Fruit fly (Drosophila melanogaster): ENCODE measurements around the gene Act5C.

Act5C gene

dm6 chrX:5884887-5885286 is 15.8 kb upstream of the Act5C start:
- TF ChIP-seq psq (optimal IDR thresholded peaks at IDR 0.05): no peak
- no peak for TF ChIP-seq ttk (optimal IDR thresholded peaks at IDR 0.05)
- TF ChIP-seq insv (optimal IDR thresholded peaks at IDR 0.05): no peak
- TF ChIP-seq Sin3A (optimal IDR thresholded peaks at IDR 0.05): no peak
- TF ChIP-seq h (optimal IDR thresholded peaks at IDR 0.05): no peak
- no peak for TF ChIP-seq Myc (optimal IDR thresholded peaks at IDR 0.05)

- TF ChIP-seq psq (optimal IDR thresholded peaks at IDR 0.05) (no peak), ttk (optimal IDR thresholded peaks at IDR 0.05) (no peak)
These were observed 15.1 kb upstream of the Act5C start for dm6 chrX:5885521-5885920.

- TF ChIP-seq Myc (optimal IDR thresholded peaks at IDR 0.05) (no peak), ttk (optimal IDR thresholded peaks at IDR 0.05) (no peak), h (optimal IDR thresholded peaks at IDR 0.05) (no peak), insv (optimal IDR thresholded peaks at IDR 0.05) (no peak), psq (optimal IDR thresholded peaks at IDR 0.05) (no peak), Sin3A (optimal IDR thresholded peaks at IDR 0.05) (no peak)
These were observed 14.7 kb upstream of the Act5C start for dm6 chrX:5885973-5886372.

- TF ChIP-seq Myc (optimal IDR thresholded peaks at IDR 0.05) (no peak), insv (optimal IDR thresholded peaks at IDR 0.05) (no peak), psq (optimal IDR thresholded peaks at IDR 0.05) (no peak), Sin3A (optimal IDR thresholded peaks at IDR 0.05) (no peak), ttk (optimal IDR thresholded peaks at IDR 0.05) (no peak), h (optimal IDR thresholded peaks at IDR 0.05) (no peak)
These were observed 13.7 kb upstream of the Act5C start for dm6 chrX:5886764-5887555.

dm6 chrX:5888260-5888659 is 12.4 kb upstream of the Act5C start:
- TF ChIP-seq psq (optimal IDR thresholded peaks at IDR 0.05): no peak
- TF ChIP-seq insv (optimal IDR thresholded peaks at IDR 0.05): no peak
- no peak for TF ChIP-seq h (optimal IDR thresholded peaks at IDR 0.05)

- TF ChIP-seq h (optimal IDR thresholded peaks at IDR 0.05) (no peak), insv (optimal IDR thresholded peaks at IDR 0.05) (no peak), Myc (optimal IDR thresholded peaks at IDR 0.05) (no peak), Sin3A (optimal IDR thresholded peaks at IDR 0.05) (no peak), ttk (optimal IDR thresholded peaks at IDR 0.05) (no peak), psq (optimal IDR thresholded peaks at IDR 0.05) (no peak)
These were observed 11.7 kb upstream of the Act5C start for dm6 chrX:5888933-5889332.

dm6 chrX:5891666-5892444 is 8.8 kb upstream of the Act5C start:
- TF ChIP-seq Sin3A (optimal IDR thresholded peaks at IDR 0.05) (no peak), ttk (optimal IDR thresholded peaks at IDR 0.05) (no peak), Myc (optimal IDR thresholded peaks at IDR 0.05) (no peak), insv (optimal IDR thresholded peaks at IDR 0.05) (no peak)

- TF ChIP-seq psq (optimal IDR thresholded peaks at IDR 0.05): no peak
- no peak for TF ChIP-seq Myc (optimal IDR thresholded peaks at IDR 0.05)
- TF ChIP-seq insv (optimal IDR thresholded peaks at IDR 0.05): no peak
- TF ChIP-seq Sin3A (optimal IDR thresholded peaks at IDR 0.05): no peak
- no peak for TF ChIP-seq ttk (optimal IDR thresholded peaks at IDR 0.05)
- TF ChIP-seq h (optimal IDR thresholded peaks at IDR 0.05): no peak
These were observed 8.1 kb upstream of the Act5C start for dm6 chrX:5892512-5892911.

- TF ChIP-seq insv (optimal IDR thresholded peaks at IDR 0.05): no peak
- no peak for TF ChIP-seq Myc (optimal IDR thresholded peaks at IDR 0.05)
- no peak for TF ChIP-seq Sin3A (optimal IDR thresholded peaks at IDR 0.05)
These were observed 7.5 kb upstream of the Act5C start for dm6 chrX:5893165-5893564.

dm6 chrX:5894529-5895487 is 5.9 kb upstream of the Act5C start:
- no peak for TF ChIP-seq h (optimal IDR thresholded peaks at IDR 0.05)

dm6 chrX:5895821-5896550 is 4.7 kb upstream of the Act5C start:
- no peak for TF ChIP-seq insv (optimal IDR thresholded peaks at IDR 0.05)
- TF ChIP-seq h (optimal IDR thresholded peaks at IDR 0.05): no peak
- no peak for TF ChIP-seq psq (optimal IDR thresholded peaks at IDR 0.05)
- no peak for TF ChIP-seq ttk (optimal IDR thresholded peaks at IDR 0.05)
- TF ChIP-seq Myc (optimal IDR thresholded peaks at IDR 0.05): no peak
- no peak for TF ChIP-seq Sin3A (optimal IDR thresholded peaks at IDR 0.05)

All from Kc167 (cell line).